Fruit fly (Drosophila melanogaster): ENCODE data around the gene CG13919.

DNA sequence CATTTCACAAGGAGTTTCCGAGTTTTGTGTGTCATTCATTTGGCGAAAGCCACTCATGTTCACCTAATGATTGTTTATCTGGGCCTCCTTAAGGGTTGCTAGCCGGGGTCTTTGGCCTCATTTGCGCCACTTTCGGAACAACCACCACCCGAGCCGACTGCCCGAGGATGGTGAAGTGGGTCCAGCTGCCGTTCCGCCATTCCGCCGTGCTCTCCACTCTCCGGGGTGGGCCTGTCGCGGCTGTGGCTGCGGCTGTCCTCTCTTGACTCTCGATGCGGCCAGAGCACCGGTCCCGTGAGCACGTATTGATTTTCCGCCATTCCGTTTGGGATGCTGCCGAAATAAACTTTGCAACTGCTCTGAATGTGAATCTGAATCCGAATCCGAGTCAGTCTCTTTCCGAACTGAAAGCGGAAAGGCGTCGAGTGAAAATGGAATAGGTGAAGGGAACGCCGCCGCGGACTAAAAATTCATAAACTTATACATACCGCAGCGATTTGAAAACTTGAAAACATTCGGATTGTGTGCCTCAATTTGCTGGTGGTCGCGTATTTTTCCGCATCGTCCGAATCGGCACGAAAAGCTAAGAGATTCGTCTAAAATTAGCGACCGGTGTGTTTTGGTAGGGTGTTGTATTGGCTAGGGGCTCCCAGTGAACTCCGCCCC is 3.6 kb downstream of the CG13919 start, which contains the start of gene CG13920:
- TF ChIP-seq nom (GFP tag; optimal IDR thresholded peaks at IDR 0.05), result no peak
- TF ChIP-seq Lim3 (GFP tag; IDR thresholded peaks at IDR 0.05), result no peak
- TF ChIP-seq Gug (GFP tag; IDR thresholded peaks at IDR 0.05), result no peak
